Worm (Caenorhabditis elegans) whole organism, L4 larva: ENCODE measurements around the gene skr-4.

Experiments
- F10B5.3 ChIP-seq: sonication (generic microtip); optimal IDR thresholded peaks from 2 replicates; lab custom pipeline; 2016; ENCODE audit warnings: mild to moderate bottlenecking, missing genetic modification characterization, missing compliant biosample characterization
- F26F4.8 ChIP-seq: fragments of 200-800 bp; sonication (Bioruptor generic); conservative IDR thresholded peaks from 2 replicates; pipeline ENCODE4 v1.3.6; 2022; ENCODE audit warnings: missing genetic modification characterization, missing compliant biosample characterization
- F37D6.2 ChIP-seq: sonication (generic microtip); optimal IDR thresholded peaks from 2 replicates; lab custom pipeline; 2016; ENCODE audit warnings: mild to moderate bottlenecking, missing genetic modification characterization, missing compliant biosample characterization
- F49E8.2 ChIP-seq: sonication (generic microtip); optimal IDR thresholded peaks from 2 replicates; lab custom pipeline; 2016; ENCODE audit warnings: missing compliant biosample characterization, mild to moderate bottlenecking, missing genetic modification characterization, borderline replicate concordance
- Y48G9A.11 ChIP-seq: fragments of 200-800 bp; sonication (Bioruptor generic); IDR thresholded peaks from 2 replicates; pipeline ENCODE4 v1.3.6; 2022; ENCODE audit warnings: missing genetic modification reagents, missing genetic modification characterization, missing compliant biosample characterization
- aly-2 ChIP-seq: sonication (generic microtip); optimal IDR thresholded peaks from 2 replicates; lab custom pipeline; 2018; ENCODE audit warnings: missing biosample characterization, missing genetic modification characterization
- arid-1 ChIP-seq: fragments of 200-800 bp; sonication (Bioruptor generic); conservative IDR thresholded peaks from 2 replicates; pipeline ENCODE4 v1.3.6; 2022; ENCODE audit warnings: missing genetic modification reagents, missing genetic modification characterization, missing compliant biosample characterization
- ceh-62 ChIP-seq: sonication (generic microtip); optimal IDR thresholded peaks from 2 replicates; lab custom pipeline; 2017; ENCODE audit warnings: missing biosample characterization, missing genetic modification characterization
- cey-2 ChIP-seq: sonication (generic microtip); optimal IDR thresholded peaks from 3 replicates; lab custom pipeline; 2017; ENCODE audit warnings: missing genetic modification characterization, mild to moderate bottlenecking, missing compliant biosample characterization, antibody characterized with exemption, borderline replicate concordance; ENCODE audit not compliant: insufficient read depth
- ctbp-1 ChIP-seq: fragments of 200-800 bp; sonication (Bioruptor generic); IDR thresholded peaks from 2 replicates; pipeline ENCODE4 v1.3.6; 2022; ENCODE audit warnings: missing genetic modification reagents, missing genetic modification characterization, missing compliant biosample characterization
- daf-12 ChIP-seq: fragments of 150-350 bp; optimal IDR thresholded peaks from 2 replicates; lab custom pipeline; 2014; ENCODE audit warnings: missing biosample characterization, missing genetic modification reagents, missing genetic modification characterization
- duxl-1 ChIP-seq: sonication (generic microtip); optimal IDR thresholded peaks from 2 replicates; lab custom pipeline; 2016; ENCODE audit warnings: mild to moderate bottlenecking, missing genetic modification characterization, moderate library complexity, missing compliant biosample characterization; ENCODE audit not compliant: poor library complexity
- lim-7 ChIP-seq: fragments of 200-800 bp; sonication (Bioruptor generic); IDR thresholded peaks from 2 replicates; pipeline ENCODE4 v1.3.6; 2022; ENCODE audit warnings: missing genetic modification characterization, missing compliant biosample characterization
- lin-1 ChIP-seq: fragments of 200-800 bp; sonication (Bioruptor generic); IDR thresholded peaks from 2 replicates; pipeline ENCODE4 v1.3.6; 2022; ENCODE audit warnings: missing genetic modification reagents, missing genetic modification characterization, missing compliant biosample characterization
- lin-39 ChIP-seq: fragments of 150-350 bp; optimal IDR thresholded peaks from 2 replicates; lab custom pipeline; 2014; ENCODE audit warnings: missing biosample characterization, missing genetic modification reagents, missing genetic modification characterization
- lsy-2 ChIP-seq, 2 experiments: fragments of 150-350 bp in 1 of 2; sonication (generic microtip) in 1 of 2; optimal IDR thresholded peaks; 2 replicates each; lab custom pipeline; 2014 to 2017; ENCODE audit warnings: missing biosample characterization in 2 of 2, missing genetic modification characterization in 2 of 2
- nhr-11 ChIP-seq: fragments of 150-350 bp; optimal IDR thresholded peaks from 2 replicates; lab custom pipeline; 2014; ENCODE audit warnings: missing biosample characterization, missing genetic modification characterization
- nhr-111 ChIP-seq: fragments of 200-800 bp; sonication (Bioruptor generic); optimal IDR thresholded peaks from 2 replicates; lab custom pipeline; 2018; ENCODE audit warnings: mild to moderate bottlenecking, missing genetic modification characterization, missing compliant biosample characterization
- nhr-25 ChIP-seq: sonication (generic microtip); optimal IDR thresholded peaks from 2 replicates; lab custom pipeline; 2017; ENCODE audit warnings: missing genetic modification characterization, mild to moderate bottlenecking, missing compliant biosample characterization, antibody characterized with exemption, moderate library complexity, borderline replicate concordance; ENCODE audit not compliant: insufficient read depth
- nhr-41 ChIP-seq: fragments of 200-800 bp; sonication (Bioruptor generic); IDR thresholded peaks from 2 replicates; pipeline ENCODE4 v1.3.6; 2022; ENCODE audit warnings: missing genetic modification reagents, missing genetic modification characterization, missing compliant biosample characterization
- nhr-48 ChIP-seq: sonication (generic microtip); optimal IDR thresholded peaks from 2 replicates; lab custom pipeline; 2016; ENCODE audit warnings: mild to moderate bottlenecking, missing genetic modification characterization, missing compliant biosample characterization
- nhr-76 ChIP-seq: fragments of 150-350 bp; optimal IDR thresholded peaks from 2 replicates; lab custom pipeline; 2014; ENCODE audit warnings: missing biosample characterization, missing genetic modification characterization
- nhr-77 ChIP-seq: fragments of 150-350 bp; optimal IDR thresholded peaks from 2 replicates; lab custom pipeline; 2014; ENCODE audit warnings: missing biosample characterization, missing genetic modification characterization
- pha-4 ChIP-seq, 2 experiments: fragments of 150-350 bp in 1 of 2; fragments of 200-800 bp in 1 of 2; sonication (Bioruptor generic) in 1 of 2; IDR thresholded peaks in 1 of 2; optimal IDR thresholded peaks in 1 of 2; 2 replicates each; pipeline versions ENCODE4 v1.3.6 to Lab custom; 2014 to 2022; ENCODE audit warnings: missing genetic modification characterization in 2 of 2, missing genetic modification reagents in 2 of 2, missing biosample characterization in 1 of 2, missing compliant biosample characterization in 1 of 2
- php-3 ChIP-seq: fragments of 200-800 bp; sonication (Bioruptor generic); IDR thresholded peaks from 2 replicates; pipeline ENCODE4 v1.3.6; 2022; ENCODE audit warnings: missing genetic modification reagents, missing genetic modification characterization, missing compliant biosample characterization
- rbr-2 ChIP-seq: sonication (generic microtip); optimal IDR thresholded peaks from 2 replicates; lab custom pipeline; 2016; ENCODE audit warnings: missing genotype, missing genetic modification characterization, missing compliant biosample characterization
- set-16 ChIP-seq: fragments of 200-800 bp; sonication (Bioruptor generic); IDR thresholded peaks from 2 replicates; pipeline ENCODE4 v1.3.6; 2022; ENCODE audit warnings: missing genetic modification reagents, missing genetic modification characterization, missing compliant biosample characterization
- snpc-4 ChIP-seq: fragments of 150-350 bp; optimal IDR thresholded peaks from 2 replicates; lab custom pipeline; 2014; ENCODE audit warnings: missing biosample characterization, missing genetic modification characterization
- tra-1 ChIP-seq: fragments of 200-800 bp; sonication (Bioruptor generic); IDR thresholded peaks from 2 replicates; pipeline ENCODE4 v1.3.6; 2022; ENCODE audit warnings: missing genetic modification reagents, missing genetic modification characterization, missing compliant biosample characterization
- unc-62 ChIP-seq, 3 experiments: fragments of 150-350 bp in 1 of 3; sonication (generic microtip); optimal IDR thresholded peaks in 2 of 3; peaks in 1 of 3; 1 replicate in 1 of 3; 2 replicates in 2 of 3; lab custom pipeline; 2014 to 2017; ENCODE audit warnings: missing biosample characterization in 3 of 3, missing genetic modification characterization in 3 of 3, missing genetic modification reagents in 3 of 3, missing genotype in 1 of 3
- zag-1 ChIP-seq: fragments of 150-350 bp; optimal IDR thresholded peaks from 2 replicates; lab custom pipeline; 2014; ENCODE audit warnings: missing biosample characterization, missing genetic modification characterization
- zip-11 ChIP-seq: fragments of 200-800 bp; sonication (Bioruptor generic); IDR thresholded peaks from 2 replicates; pipeline ENCODE4 v1.3.6; 2022; ENCODE audit warnings: missing genetic modification characterization, missing compliant biosample characterization
- ztf-7 ChIP-seq: fragments of 150-350 bp; optimal IDR thresholded peaks from 2 replicates; lab custom pipeline; 2014; ENCODE audit warnings: missing biosample characterization, missing genetic modification characterization

The skr-4 gene

ce11 chrV:19955171-19955570 lies 31.1 kb downstream of the skr-4 start, which contains the start of gene abhd-3.1 (continued):
- TF ChIP-seq duxl-1 (no peak), F37D6.2 (tag; lab: Kevin White, UChicago) (no peak), tra-1 (no peak)

- no peak for TF ChIP-seq nhr-48 (tag; lab: Kevin White, UChicago)
- TF ChIP-seq aly-2 (tag; lab: Kevin White, UChicago): no peak
- no peak for TF ChIP-seq nhr-25 (tag; lab: Kevin White, UChicago)
- TF ChIP-seq F49E8.2 (tag; lab: Kevin White, UChicago): no peak
- no peak for TF ChIP-seq ctbp-1 (GFP tag; lab: Robert Waterston, UW)
- no peak for TF ChIP-seq nhr-111 (GFP tag; lab: Kevin White, UChicago)
- TF ChIP-seq daf-12 (tag; lab: Kevin White, UChicago): no peak
- TF ChIP-seq arid-1: no peak
- no peak for TF ChIP-seq zip-11 (GFP tag; lab: Robert Waterston, UW)
- no peak for TF ChIP-seq cey-2
Observed at ce11 chrV:19958744-19959143, 34.7 kb downstream of the skr-4 start, which contains the start of gene srh-172. TSS of gene srh-172 (plus strand) at chrV:19959044.

ce11 chrV:19961971-19962370 lies 37.9 kb downstream of the skr-4 start:
- TF ChIP-seq ztf-7: no peak
- TF ChIP-seq rbr-2 (tag; lab: Kevin White, UChicago): no peak
- TF ChIP-seq, all 104 proteins: peak for 0

- TF ChIP-seq nhr-76 (no peak), ceh-62 (tag; lab: Kevin White, UChicago) (no peak), nhr-77 (tag; lab: Kevin White, UChicago) (no peak), nhr-41 (GFP tag; lab: Robert Waterston, UW) (no peak), lsy-2 (tag; optimal IDR thresholded peaks at IDR 0.05; lab: Kevin White, UChicago) (no peak), F10B5.3 (tag; lab: Kevin White, UChicago) (no peak), lin-1 (GFP tag; lab: Robert Waterston, UW) (no peak), zag-1 (tag; lab: Kevin White, UChicago) (no peak), F26F4.8 (GFP tag; lab: Robert Waterston, UW) (no peak), set-16 (GFP tag; lab: Robert Waterston, UW) (no peak), snpc-4 (tag; lab: Kevin White, UChicago) (no peak), lin-39 (tag; lab: Kevin White, UChicago) (no peak), php-3 (GFP tag; lab: Robert Waterston, UW) (no peak), zip-11 (GFP tag; lab: Robert Waterston, UW) (no peak)
- TF ChIP-seq, all 104 proteins: peak for 0
Observed at ce11 chrV:19965626-19966025, 41.6 kb downstream of the skr-4 start, which contains the start of gene srh-171. TSS of gene srh-171 (plus strand) at chrV:19965700.

- TF ChIP-seq nhr-11 (no peak), php-3 (GFP tag; lab: Robert Waterston, UW) (no peak), pha-4 (GFP tag; IDR thresholded peaks at IDR 0.05; lab: Robert Waterston, UW) (no peak), pha-4 (tag; optimal IDR thresholded peaks at IDR 0.05; lab: Kevin White, UChicago) (no peak), Y48G9A.11 (GFP tag; lab: Robert Waterston, UW) (no peak), lim-7 (GFP tag; lab: Robert Waterston, UW) (no peak), F49E8.2 (tag; lab: Kevin White, UChicago) (no peak), nhr-41 (GFP tag; lab: Robert Waterston, UW) (no peak), unc-62 (GFP tag; optimal IDR thresholded peaks at IDR 0.05 in 1 of 2; lab: Kevin White, UChicago) (peak in 1 of 2 experiments; percentile 35), unc-62 (tag; optimal IDR thresholded peaks at IDR 0.05; lab: Kevin White, UChicago) (no peak)
Observed at ce11 chrV:19972984-19973383, 49.0 kb downstream of the skr-4 start, which contains the start of gene srh-173. TSS of gene srh-173 (plus strand) at chrV:19973284.
